Fruit fly (Drosophila melanogaster) whole organism, wandering third instar larva: ENCODE data around the gene CG31954.

Source experiments
- Abd-B ChIP-seq: fragments of >200 bp; optimal IDR thresholded peaks from 2 replicates; lab custom pipeline; 2017; ENCODE audit warnings: missing biosample characterization, missing genetic modification characterization
- dmrt93B ChIP-seq: fragments of 200-800 bp; sonication (Bioruptor generic); optimal IDR thresholded peaks from 2 replicates; lab custom pipeline; 2018; ENCODE audit warnings: missing biosample characterization, mild to moderate bottlenecking, missing genetic modification characterization

DNA sequence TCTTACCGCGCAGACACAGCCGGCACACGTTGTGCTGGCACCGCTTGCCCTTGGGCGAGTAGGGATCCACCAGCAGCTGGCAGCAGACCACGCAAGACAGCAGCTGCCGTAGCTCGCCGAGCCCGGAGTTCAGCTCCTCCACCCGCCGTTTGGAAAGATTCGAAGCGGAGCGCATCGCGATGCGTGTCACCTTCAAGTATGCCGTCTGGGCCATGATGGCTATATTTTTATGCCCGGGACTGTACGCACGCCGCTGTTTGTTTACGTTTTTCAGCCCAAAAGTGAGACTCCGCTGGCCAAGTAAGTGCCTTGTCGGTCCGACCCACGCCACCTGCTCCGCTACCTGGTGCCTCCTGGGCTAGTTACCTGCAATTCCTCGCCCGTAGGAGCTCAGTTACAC is 44.5 kb downstream of the CG31954 start:
- TF ChIP-seq Abd-B (GFP tag; lab: Kevin White, UChicago): no peak
- TF ChIP-seq dmrt93B: no peak
